Fruit fly (Drosophila melanogaster) whole organism, adult: ENCODE results near the gene CG13601.

Source experiments
- CG11617 ChIP-seq: fragments of 200-800 bp; sonication (Bioruptor generic); optimal IDR thresholded peaks from 2 replicates; lab custom pipeline; 2017; ENCODE audit warnings: mild to moderate bottlenecking, missing biosample characterization, missing genetic modification reagents, missing genetic modification characterization
- CG12768 ChIP-seq: fragments of 200-800 bp; sonication (Bioruptor generic); optimal IDR thresholded peaks from 2 replicates; lab custom pipeline; 2017; ENCODE audit warnings: missing biosample characterization, missing genetic modification characterization, mild to moderate bottlenecking, moderate library complexity, missing genetic modification reagents
- CG14711 ChIP-seq: fragments of 200-800 bp; sonication (Bioruptor generic); optimal IDR thresholded peaks from 2 replicates; lab custom pipeline; 2018; ENCODE audit warnings: missing biosample characterization, mild to moderate bottlenecking, missing genetic modification characterization, moderate library complexity
- CG1620 ChIP-seq: fragments of 200-800 bp; sonication (Bioruptor generic); optimal IDR thresholded peaks from 2 replicates; lab custom pipeline; 2016; ENCODE audit warnings: missing biosample characterization, missing genetic modification characterization
- CG33017 ChIP-seq: fragments of 200-800 bp; sonication (Bioruptor generic); optimal IDR thresholded peaks from 2 replicates; lab custom pipeline; 2018; ENCODE audit warnings: missing biosample characterization, mild to moderate bottlenecking, missing genetic modification characterization, moderate library complexity
- CG5204 ChIP-seq: fragments of 200-800 bp; sonication (Bioruptor generic); optimal IDR thresholded peaks from 2 replicates; lab custom pipeline; 2016; ENCODE audit warnings: missing biosample characterization, missing genetic modification characterization
- CG7045 ChIP-seq: fragments of 200-800 bp; sonication (Bioruptor generic); optimal IDR thresholded peaks from 2 replicates; lab custom pipeline; 2017; ENCODE audit warnings: missing biosample characterization, mild to moderate bottlenecking, missing genetic modification characterization
- CG7101 ChIP-seq: fragments of 200-800 bp; sonication (Bioruptor generic); optimal IDR thresholded peaks from 2 replicates; lab custom pipeline; 2018; ENCODE audit warnings: missing biosample characterization, mild to moderate bottlenecking, missing genetic modification characterization, moderate library complexity
- Clk ChIP-seq: fragments of 200-800 bp; sonication (Bioruptor generic); optimal IDR thresholded peaks from 2 replicates; lab custom pipeline; 2017; ENCODE audit warnings: missing biosample characterization, missing genetic modification characterization
- Crg-1 ChIP-seq: fragments of 200-800 bp; sonication (Bioruptor generic); optimal IDR thresholded peaks from 2 replicates; lab custom pipeline; 2016; ENCODE audit warnings: missing biosample characterization, missing genetic modification characterization
- Hr96 ChIP-seq: fragments of 200-800 bp; sonication (Bioruptor generic); optimal IDR thresholded peaks from 2 replicates; lab custom pipeline; 2016; ENCODE audit warnings: missing biosample characterization, missing genetic modification characterization
- Mnt ChIP-seq: fragments of 200-800 bp; sonication (Bioruptor generic); optimal IDR thresholded peaks from 2 replicates; lab custom pipeline; 2016; ENCODE audit warnings: missing biosample characterization, mild to moderate bottlenecking, missing genetic modification characterization
- bab1 ChIP-seq: fragments of 200-800 bp; sonication (Bioruptor generic); optimal IDR thresholded peaks from 3 replicates; lab custom pipeline; 2019; ENCODE audit warnings: missing biosample characterization, mild to moderate bottlenecking, missing genetic modification characterization, moderate library complexity
- cic ChIP-seq: fragments of 200-800 bp; sonication (Bioruptor generic); optimal IDR thresholded peaks from 2 replicates; lab custom pipeline; 2017; ENCODE audit warnings: missing biosample characterization, mild to moderate bottlenecking, missing genetic modification characterization, moderate library complexity
- cnc ChIP-seq, 2 experiments: fragments of >200 bp; optimal IDR thresholded peaks; 2 replicates each; lab custom pipeline; 2017
- kay ChIP-seq: fragments of 200-800 bp; sonication (Bioruptor generic); peaks from one replicate; lab custom pipeline; 2016; ENCODE audit warnings: missing biosample characterization, missing genetic modification characterization, borderline replicate concordance
- ovo ChIP-seq: fragments of 200-800 bp; sonication (Bioruptor generic); optimal IDR thresholded peaks from 2 replicates; lab custom pipeline; 2016; ENCODE audit warnings: missing biosample characterization, missing genetic modification characterization
- pad ChIP-seq: fragments of 200-800 bp; sonication (Bioruptor generic); optimal IDR thresholded peaks from 3 replicates; lab custom pipeline; 2017; ENCODE audit warnings: missing biosample characterization, missing genetic modification characterization, mild to moderate bottlenecking, moderate library complexity, missing genetic modification reagents
- tj ChIP-seq: fragments of 200-800 bp; sonication (Bioruptor generic); optimal IDR thresholded peaks from 3 replicates; lab custom pipeline; 2017; ENCODE audit warnings: missing biosample characterization, mild to moderate bottlenecking, missing genetic modification characterization, moderate library complexity
- toe ChIP-seq: fragments of 200-800 bp; sonication (Bioruptor generic); optimal IDR thresholded peaks from 2 replicates; lab custom pipeline; 2016; ENCODE audit warnings: missing biosample characterization, missing genetic modification characterization

The CG13601 gene

dm6 chr3R:23921701-23922501, 5.5 kb downstream of the CG13601 start:
- peak; percentile 31 for TF ChIP-seq cic (GFP tag; lab: Kevin White, UChicago)
- TF ChIP-seq CG12768 (GFP tag; lab: Kevin White, UChicago), result no peak
- TF ChIP-seq tj (GFP tag; lab: Kevin White, UChicago), result peak; percentile 66

- TF ChIP-seq ovo (GFP tag; lab: Kevin White, UChicago), result no peak
- TF ChIP-seq cic (GFP tag; lab: Kevin White, UChicago), result no peak
- no peak for TF ChIP-seq toe (GFP tag; lab: Kevin White, UChicago)
- no peak for TF ChIP-seq Clk (GFP tag; lab: Kevin White, UChicago)
- no peak for TF ChIP-seq cnc (optimal IDR thresholded peaks at IDR 0.05; lab: Kevin White, UChicago)
- TF ChIP-seq CG7045 (GFP tag; lab: Kevin White, UChicago), result no peak
- TF ChIP-seq CG14711 (tag; lab: Kevin White, UChicago), result peak; percentile 43
- TF ChIP-seq pad (GFP tag; lab: Kevin White, UChicago), result no peak
- TF ChIP-seq bab1 (GFP tag; lab: Kevin White, UChicago), result peak; percentile 67
- peak; percentile 9 for TF ChIP-seq CG12768 (GFP tag; lab: Kevin White, UChicago)
- TF ChIP-seq CG11617, result peak; percentile 39
- TF ChIP-seq Mnt (GFP tag; lab: Kevin White, UChicago), result no peak
- TF ChIP-seq Hr96, result no peak
- TF ChIP-seq tj (GFP tag; lab: Kevin White, UChicago), result no peak
- TF ChIP-seq CG7101 (tag; lab: Kevin White, UChicago), result peak; percentile 52
- TF ChIP-seq CG1620, result no peak
- TF ChIP-seq Crg-1 (GFP tag; lab: Kevin White, UChicago), result no peak
- no peak for TF ChIP-seq CG5204 (GFP tag; lab: Kevin White, UChicago)
- TF ChIP-seq kay, result no peak
- peak; percentile 62 for TF ChIP-seq CG33017 (tag; lab: Kevin White, UChicago)
Measured at dm6 chr3R:23920874-23921539, 6.4 kb downstream of the CG13601 start.

- TF ChIP-seq cic (GFP tag; lab: Kevin White, UChicago), result no peak
- no peak for TF ChIP-seq CG11617
- no peak for TF ChIP-seq Hr96
- no peak for TF ChIP-seq Mnt (GFP tag; lab: Kevin White, UChicago)
- no peak for TF ChIP-seq ovo (GFP tag; lab: Kevin White, UChicago)
Measured at dm6 chr3R:23920387-23920786, 7.0 kb downstream of the CG13601 start.

- TF ChIP-seq CG7045 (GFP tag; lab: Kevin White, UChicago), result no peak
Measured at dm6 chr3R:23919366-23919765, 8.1 kb downstream of the CG13601 start.

- no peak for TF ChIP-seq Crg-1 (GFP tag; lab: Kevin White, UChicago)
- no peak for TF ChIP-seq ovo (GFP tag; lab: Kevin White, UChicago)
- TF ChIP-seq Clk (GFP tag; lab: Kevin White, UChicago), result no peak
- TF ChIP-seq cic (GFP tag; lab: Kevin White, UChicago), result no peak
- TF ChIP-seq CG14711 (tag; lab: Kevin White, UChicago), result no peak
- no peak for TF ChIP-seq Mnt (GFP tag; lab: Kevin White, UChicago)
- no peak for TF ChIP-seq tj (GFP tag; lab: Kevin White, UChicago)
- no peak for TF ChIP-seq CG33017 (tag; lab: Kevin White, UChicago)
Measured at dm6 chr3R:23915967-23916366, 11.5 kb downstream of the CG13601 start.

- no peak for TF ChIP-seq CG7101 (tag; lab: Kevin White, UChicago)
- TF ChIP-seq tj (GFP tag; lab: Kevin White, UChicago), result no peak
- no peak for TF ChIP-seq CG12768 (GFP tag; lab: Kevin White, UChicago)
- no peak for TF ChIP-seq Mnt (GFP tag; lab: Kevin White, UChicago)
- TF ChIP-seq CG33017 (tag; lab: Kevin White, UChicago), result no peak
- TF ChIP-seq Hr96, result no peak
- TF ChIP-seq CG14711 (tag; lab: Kevin White, UChicago), result peak; percentile 5
- no peak for TF ChIP-seq Crg-1 (GFP tag; lab: Kevin White, UChicago)
Measured at dm6 chr3R:23915042-23915428, 12.4 kb downstream of the CG13601 start.

dm6 chr3R:23914415-23915041, 12.9 kb downstream of the CG13601 start:
- no peak for TF ChIP-seq bab1 (GFP tag; lab: Kevin White, UChicago)
- TF ChIP-seq CG33017 (tag; lab: Kevin White, UChicago), result no peak
- TF ChIP-seq cic (GFP tag; lab: Kevin White, UChicago), result no peak
- TF ChIP-seq Crg-1 (GFP tag; lab: Kevin White, UChicago), result no peak
- no peak for TF ChIP-seq ovo (GFP tag; lab: Kevin White, UChicago)
- no peak for TF ChIP-seq CG1620
- TF ChIP-seq Mnt (GFP tag; lab: Kevin White, UChicago), result no peak
- no peak for TF ChIP-seq Hr96
- TF ChIP-seq pad (GFP tag; lab: Kevin White, UChicago), result no peak
- no peak for TF ChIP-seq kay
- no peak for TF ChIP-seq tj (GFP tag; lab: Kevin White, UChicago)
- TF ChIP-seq cnc (optimal IDR thresholded peaks at IDR 0.05; lab: Kevin White, UChicago), result no peak
- no peak for TF ChIP-seq CG5204 (GFP tag; lab: Kevin White, UChicago)
- TF ChIP-seq CG7045 (GFP tag; lab: Kevin White, UChicago), result no peak
- no peak for TF ChIP-seq toe (GFP tag; lab: Kevin White, UChicago)
